Worm (Caenorhabditis elegans) whole organism, young adult: ENCODE measurements around the gene C25A6.1.

Experiments
- B0336.3 ChIP-seq: fragments of 200-800 bp; sonication (Bioruptor generic); IDR thresholded peaks from 2 replicates; pipeline ENCODE4 v1.3.6; 2022; ENCODE audit warnings: missing genetic modification characterization, missing compliant biosample characterization
- K12H6.12 ChIP-seq: fragments of 200-800 bp; sonication (Bioruptor generic); optimal IDR thresholded peaks from 2 replicates; lab custom pipeline; 2018; ENCODE audit warnings: mild to moderate bottlenecking, missing genetic modification characterization, missing compliant biosample characterization
- ama-1 ChIP-seq, 3 experiments: fragments of 150-350 bp in 1 of 3; sonication (generic microtip) in 2 of 3; optimal IDR thresholded peaks; 2 replicates each; lab custom pipeline; 2014 to 2018; ENCODE audit warnings: missing biosample characterization in 2 of 3, missing genetic modification characterization in 2 of 3, missing genetic modification reagents in 2 of 3
- cebp-2 ChIP-seq: fragments of 200-800 bp; sonication (Bioruptor generic); IDR thresholded peaks from 2 replicates; pipeline ENCODE4 v1.3.6; 2022; ENCODE audit warnings: missing genetic modification characterization, missing compliant biosample characterization
- ekl-4 ChIP-seq: fragments of 200-800 bp; sonication (Bioruptor generic); IDR thresholded peaks from 2 replicates; pipeline ENCODE4 v1.3.6; 2022; ENCODE audit warnings: missing genetic modification reagents, missing genetic modification characterization, missing compliant biosample characterization
- hlh-12 ChIP-seq: sonication (generic microtip); optimal IDR thresholded peaks from 2 replicates; lab custom pipeline; 2016; ENCODE audit warnings: missing genetic modification characterization, missing compliant biosample characterization
- lin-35 ChIP-seq, 3 experiments: fragments of 150-350 bp in 2 of 3; sonication (generic microtip) in 1 of 3; optimal IDR thresholded peaks; 2 replicates each; lab custom pipeline; 2014 to 2018; ENCODE audit warnings: missing biosample characterization in 3 of 3, missing genetic modification characterization in 3 of 3, missing genetic modification reagents in 3 of 3
- unc-62 ChIP-seq: fragments of 150-350 bp; optimal IDR thresholded peaks from 2 replicates; lab custom pipeline; 2014; ENCODE audit warnings: missing biosample characterization, missing genetic modification reagents, missing genetic modification characterization
- ztf-28 ChIP-seq: fragments of 200-800 bp; sonication (Bioruptor generic); IDR thresholded peaks from 2 replicates; pipeline ENCODE4 v1.3.6; 2022; ENCODE audit warnings: missing genetic modification reagents, missing genetic modification characterization, missing compliant biosample characterization
- ztf-6 ChIP-seq: fragments of 200-800 bp; sonication (Bioruptor generic); IDR thresholded peaks from 2 replicates; pipeline ENCODE4 v1.3.6; 2022; ENCODE audit warnings: missing genetic modification reagents, missing genetic modification characterization, missing compliant biosample characterization

ce11 chrV:5372118-5372517, 36.2 kb upstream of the C25A6.1 start, which contains the start of gene C35A11.3:
- TF ChIP-seq ztf-28 (GFP tag; lab: Robert Waterston, UW): no peak
- no peak for TF ChIP-seq unc-62
- TF ChIP-seq cebp-2 (GFP tag; lab: Robert Waterston, UW): no peak
- TF ChIP-seq ekl-4 (GFP tag; lab: Robert Waterston, UW): no peak
- TF ChIP-seq K12H6.12 (tag; lab: Kevin White, UChicago): no peak
- TF ChIP-seq hlh-12 (tag; lab: Kevin White, UChicago): no peak
- no peak for TF ChIP-seq ztf-6 (GFP tag; lab: Robert Waterston, UW)
- TF ChIP-seq ama-1 (optimal IDR thresholded peaks at IDR 0.05; lab: Kevin White, UChicago): no peak
- TF ChIP-seq ama-1 (GFP tag; optimal IDR thresholded peaks at IDR 0.05; lab: Kevin White, UChicago): no peak
- no peak for TF ChIP-seq B0336.3 (GFP tag; lab: Robert Waterston, UW)
- TF ChIP-seq lin-35 (GFP tag; optimal IDR thresholded peaks at IDR 0.05; lab: Kevin White, UChicago): no peak
